Fruit fly (Drosophila melanogaster) whole organism, embryonic: ENCODE data around the gene CG8206.

ENCODE experiments used
- CG2116 ChIP-seq: fragments of 200-800 bp; sonication (Bioruptor generic); optimal IDR thresholded peaks from 3 replicates; lab custom pipeline; 2018; ENCODE audit warnings: missing biosample characterization, mild to moderate bottlenecking, missing genetic modification characterization
- CG42726 ChIP-seq: fragments of 200-800 bp; sonication (Bioruptor generic); IDR thresholded peaks from 2 replicates; pipeline ENCODE4 v1.3.6; 2022; ENCODE audit warnings: missing biosample characterization, missing genetic modification characterization; ENCODE audit not compliant: partially characterized antibody
- CG7357 ChIP-seq: fragments of 200-800 bp; sonication (Bioruptor generic); IDR thresholded peaks from 3 replicates; pipeline ENCODE4 v1.3.6; 2022; ENCODE audit warnings: missing biosample characterization, missing genetic modification characterization
- CG8924 ChIP-seq: fragments of 200-800 bp; optimal IDR thresholded peaks from 3 replicates; lab custom pipeline; 2019; ENCODE audit warnings: missing biosample characterization, mild to moderate bottlenecking, missing genetic modification characterization, moderate library complexity
- Fer3 ChIP-seq: fragments of 200-800 bp; sonication (Bioruptor generic); optimal IDR thresholded peaks from 2 replicates; lab custom pipeline; 2018; ENCODE audit warnings: missing biosample characterization, mild to moderate bottlenecking, missing genetic modification characterization, moderate library complexity
- Med ChIP-seq: fragments of 200-800 bp; sonication (Bioruptor generic); peaks from one replicate; lab custom pipeline; 2016; ENCODE audit warnings: missing biosample characterization, missing genetic modification characterization, mild to moderate bottlenecking, inconsistent platforms, moderate library complexity
- Six4 ChIP-seq: fragments of 200-800 bp; sonication (Bioruptor generic); optimal IDR thresholded peaks from 2 replicates; lab custom pipeline; 2016; ENCODE audit warnings: missing biosample characterization, missing genetic modification characterization
- Stat92E ChIP-seq, 3 experiments: fragments of >200 bp in 2 of 3; fragments of 200-800 bp in 1 of 3; sonication (Bioruptor generic) in 1 of 3; optimal IDR thresholded peaks; 2 replicates each; lab custom pipeline; 2017 to 2019; ENCODE audit warnings: missing biosample characterization in 3 of 3, missing genetic modification characterization in 3 of 3, mild to moderate bottlenecking in 1 of 3, moderate library complexity in 1 of 3
- dati ChIP-seq: fragments of 200-800 bp; sonication (Bioruptor generic); IDR thresholded peaks from 2 replicates; pipeline ENCODE4 v1.3.6; 2022; ENCODE audit warnings: missing biosample characterization, missing genetic modification characterization
- grau ChIP-seq: fragments of 200-800 bp; optimal IDR thresholded peaks from 3 replicates; lab custom pipeline; 2019; ENCODE audit warnings: missing biosample characterization, mild to moderate bottlenecking, missing genetic modification characterization, moderate library complexity
- vvl ChIP-seq: fragments of 200-800 bp; sonication (Bioruptor generic); IDR thresholded peaks from 2 replicates; pipeline ENCODE4 v1.3.6; 2022; ENCODE audit warnings: missing biosample characterization, missing genetic modification characterization

DNA sequence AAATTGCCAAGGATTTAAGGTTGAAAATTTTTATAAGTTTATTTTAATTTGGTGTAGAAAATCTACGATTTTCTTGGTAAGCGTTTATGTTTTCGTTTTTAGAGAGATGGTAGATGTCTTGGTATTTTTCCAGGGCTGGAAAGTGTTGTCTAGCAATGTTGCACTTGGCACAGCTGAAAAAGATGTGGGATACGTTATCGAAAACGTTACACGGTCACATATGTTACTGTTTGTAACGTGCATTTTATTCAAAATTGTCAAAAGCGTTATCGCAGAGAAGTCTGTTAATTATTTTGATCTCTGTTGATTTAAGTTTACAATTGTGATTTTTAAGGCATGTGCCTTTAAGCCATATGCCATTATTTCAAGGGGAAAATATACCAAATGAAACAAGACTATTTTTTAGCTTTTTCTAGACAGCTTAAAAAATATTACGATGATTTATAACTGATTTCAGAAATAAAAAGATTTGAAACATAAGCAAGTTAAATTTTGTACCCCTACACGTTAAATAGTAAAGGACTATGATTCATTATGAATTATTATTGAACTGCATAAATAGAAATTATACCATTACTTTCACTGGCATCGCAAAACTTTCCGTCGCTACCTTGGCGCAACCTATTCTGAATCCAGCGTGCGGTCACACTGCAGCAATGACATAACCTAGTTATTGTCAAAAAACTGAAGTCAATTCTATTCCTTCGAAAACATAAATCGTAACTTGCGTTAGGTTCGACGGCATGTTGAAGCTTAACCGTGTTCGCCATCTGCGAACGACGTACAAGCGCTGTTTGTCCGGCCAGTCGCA is 46.6 kb downstream of the CG8206 start, which contains the start of the genes Paf-AHalpha and mRpS30:
- TF ChIP-seq vvl (GFP tag; lab: Robert Waterston, UW) (peak; percentile 25; the same call in 1 of the 2 replicates), CG7357 (GFP tag; lab: Robert Waterston, UW) (no peak), Stat92E (GFP tag; optimal IDR thresholded peaks at IDR 0.05; lab: Kevin White, UChicago) (no peak), CG2116 (GFP tag; lab: Kevin White, UChicago) (peak; percentile 98), CG42726 (GFP tag; lab: Robert Waterston, UW) (no peak), dati (GFP tag; lab: Robert Waterston, UW) (no peak), Fer3 (tag; lab: Kevin White, UChicago) (no peak), CG8924 (tag; lab: Kevin White, UChicago) (no peak), grau (no peak), Med (GFP tag; lab: Kevin White, UChicago) (no peak), Six4 (GFP tag; lab: Kevin White, UChicago) (no peak)
